Fruit fly (Drosophila melanogaster) whole organism, embryonic: ENCODE measurements around the gene tws.

Experiments used
- Blimp-1 ChIP-seq: fragments of 200-800 bp; sonication (Bioruptor generic); optimal IDR thresholded peaks from 3 replicates; lab custom pipeline; 2018; ENCODE audit warnings: missing biosample characterization, missing genetic modification characterization, mild to moderate bottlenecking, moderate library complexity, missing genetic modification reagents
- ERR ChIP-seq: fragments of 200-800 bp; sonication (Bioruptor generic); optimal IDR thresholded peaks from 2 replicates; lab custom pipeline; 2016; ENCODE audit warnings: missing biosample characterization, missing genetic modification characterization
- HLH4C ChIP-seq: fragments of 200-800 bp; sonication (Bioruptor generic); IDR thresholded peaks from 3 replicates; pipeline ENCODE4 v1.3.6; 2022; ENCODE audit warnings: missing biosample characterization, missing genetic modification characterization; ENCODE audit not compliant: partially characterized antibody

dm6 chr3R:10148376-10148887 lies 8.9 kb upstream of the tws start:
- TF ChIP-seq ERR (GFP tag; lab: Kevin White, UChicago) (no peak), HLH4C (GFP tag; lab: Robert Waterston, UW) (no peak), Blimp-1 (GFP tag; lab: Kevin White, UChicago) (no peak)
